Fruit fly (Drosophila melanogaster) whole organism, wandering third instar larva: Measurements from ENCODE around the gene Mst89B.
A peak's percentile ranks its signal among the peaks of the same experiment; 100 is the strongest.

Experiments
- Abd-B ChIP-seq: fragments of >200 bp; optimal IDR thresholded peaks from 2 replicates; lab custom pipeline; 2017; ENCODE audit warnings: missing biosample characterization, missing genetic modification characterization
- CG32264 ChIP-seq: fragments of 200-800 bp; sonication (Bioruptor generic); optimal IDR thresholded peaks from 2 replicates; lab custom pipeline; 2016; ENCODE audit warnings: missing biosample characterization, missing genetic modification characterization
- CG9705 ChIP-seq: fragments of 200-800 bp; sonication (Bioruptor generic); optimal IDR thresholded peaks from 2 replicates; lab custom pipeline; 2018; ENCODE audit warnings: missing biosample characterization, mild to moderate bottlenecking, missing genetic modification characterization
- Dfd ChIP-seq: fragments of >200 bp; optimal IDR thresholded peaks from 2 replicates; lab custom pipeline; 2017; ENCODE audit warnings: missing biosample characterization, missing genetic modification characterization
- Dif ChIP-seq: fragments of 200-275, 200-300 bp; sonication (Bioruptor generic); optimal IDR thresholded peaks from 2 replicates; lab custom pipeline; 2018; ENCODE audit warnings: missing biosample characterization, missing genetic modification characterization; ENCODE audit not compliant: partially characterized antibody
- GATAd ChIP-seq: sonication (Bioruptor generic); optimal IDR thresholded peaks from 2 replicates; lab custom pipeline; 2016; ENCODE audit warnings: missing biosample characterization, missing genetic modification characterization
- Hnf4 ChIP-seq: fragments of 200-800 bp; sonication (Bioruptor generic); optimal IDR thresholded peaks from 2 replicates; lab custom pipeline; 2016; ENCODE audit warnings: missing biosample characterization, mild to moderate bottlenecking, missing genetic modification characterization
- Hr78 ChIP-seq: fragments of >200 bp; optimal IDR thresholded peaks from 2 replicates; lab custom pipeline; 2017; ENCODE audit warnings: missing biosample characterization, missing genetic modification characterization
- Hr83 ChIP-seq: fragments of 200-300 bp; sonication (Bioruptor generic); optimal IDR thresholded peaks from 2 replicates; lab custom pipeline; 2016; ENCODE audit warnings: missing biosample characterization, mild to moderate bottlenecking, missing genetic modification characterization, moderate library complexity; ENCODE audit not compliant: poor library complexity, severe bottlenecking
- Mio ChIP-seq: sonication (Bioruptor generic); optimal IDR thresholded peaks from 2 replicates; lab custom pipeline; 2016; ENCODE audit warnings: missing biosample characterization, missing genetic modification characterization
- Myc ChIP-seq: fragments of >200 bp; optimal IDR thresholded peaks from 2 replicates; lab custom pipeline; 2017
- N ChIP-seq: fragments of >200 bp; optimal IDR thresholded peaks from 2 replicates; lab custom pipeline; 2018; ENCODE audit warnings: missing biosample characterization, missing external identifiers, missing genetic modification characterization
- OdsH ChIP-seq: fragments of 200-800 bp; sonication (Bioruptor generic); optimal IDR thresholded peaks from 2 replicates; lab custom pipeline; 2016; ENCODE audit warnings: missing biosample characterization, mild to moderate bottlenecking, missing genetic modification characterization
- Rel ChIP-seq, 2 experiments: fragments of 200-800 bp; sonication (Bioruptor generic) in 1 of 2; optimal IDR thresholded peaks; 2 replicates in 1 of 2; 3 replicates in 1 of 2; lab custom pipeline; 2016 to 2019; ENCODE audit warnings: mild to moderate bottlenecking in 2 of 2, missing biosample characterization in 2 of 2, missing genetic modification characterization in 2 of 2, moderate library complexity in 1 of 2
- Sp1 ChIP-seq: fragments of 200-800 bp; sonication (Bioruptor generic); optimal IDR thresholded peaks from 3 replicates; lab custom pipeline; 2019; ENCODE audit warnings: missing biosample characterization, mild to moderate bottlenecking, missing genetic modification characterization, moderate library complexity
- Vsx2 ChIP-seq: fragments of 200-300, 225-300 bp; sonication (Bioruptor generic); optimal IDR thresholded peaks from 2 replicates; lab custom pipeline; 2018; ENCODE audit warnings: missing biosample characterization, missing genetic modification characterization; ENCODE audit not compliant: partially characterized antibody
- br ChIP-seq: fragments of 200-800 bp; sonication (Bioruptor generic); optimal IDR thresholded peaks from 2 replicates; lab custom pipeline; 2016; ENCODE audit warnings: missing biosample characterization, missing genetic modification characterization
- brk ChIP-seq: fragments of 200-800 bp; sonication (Bioruptor generic); optimal IDR thresholded peaks from 2 replicates; lab custom pipeline; 2016; ENCODE audit warnings: missing biosample characterization, mild to moderate bottlenecking, missing genetic modification characterization
- dl ChIP-seq, 2 experiments: fragments of 175-275, 200-275 bp in 1 of 2; fragments of 200-275 bp in 1 of 2; sonication (Bioruptor generic); optimal IDR thresholded peaks; lab custom pipeline; 2018; ENCODE audit warnings: mild to moderate bottlenecking in 2 of 2, missing biosample characterization in 2 of 2, missing genetic modification characterization in 2 of 2, moderate library complexity in 2 of 2; ENCODE audit not compliant: partially characterized antibody in 2 of 2, insufficient read depth in 1 of 2
- dmrt93B ChIP-seq: fragments of 200-800 bp; sonication (Bioruptor generic); optimal IDR thresholded peaks from 2 replicates; lab custom pipeline; 2018; ENCODE audit warnings: missing biosample characterization, mild to moderate bottlenecking, missing genetic modification characterization
- dsf ChIP-seq: sonication (Bioruptor generic); optimal IDR thresholded peaks from 2 replicates; lab custom pipeline; 2016; ENCODE audit warnings: missing biosample characterization, missing genetic modification characterization, borderline replicate concordance
- foxo ChIP-seq, 2 experiments: fragments of 200-800 bp; sonication (Bioruptor generic); optimal IDR thresholded peaks; 2 replicates in 1 of 2; 3 replicates in 1 of 2; lab custom pipeline; 2016 to 2017; ENCODE audit warnings: missing biosample characterization in 2 of 2, missing genetic modification characterization in 2 of 2
- fru ChIP-seq: fragments of 200-800 bp; sonication (Bioruptor generic); optimal IDR thresholded peaks from 3 replicates; lab custom pipeline; 2016; ENCODE audit warnings: missing biosample characterization, mild to moderate bottlenecking, missing genetic modification characterization
- h ChIP-seq: fragments of 200-800 bp; sonication (Bioruptor generic); optimal IDR thresholded peaks from 3 replicates; lab custom pipeline; 2016; ENCODE audit warnings: missing biosample characterization, mild to moderate bottlenecking, missing genetic modification characterization
- jim ChIP-seq: fragments of 175-275, 200-325 bp; sonication (Bioruptor generic); optimal IDR thresholded peaks from 2 replicates; lab custom pipeline; 2016; ENCODE audit warnings: missing biosample characterization, mild to moderate bottlenecking, missing genetic modification characterization
- lola ChIP-seq: fragments of >200 bp; optimal IDR thresholded peaks from 2 replicates; lab custom pipeline; 2017; ENCODE audit warnings: missing biosample characterization, missing genetic modification characterization
- pan ChIP-seq: fragments of >200 bp; optimal IDR thresholded peaks from 2 replicates; lab custom pipeline; 2017
- psq ChIP-seq: fragments of 200-800 bp; sonication (Bioruptor generic); optimal IDR thresholded peaks from 3 replicates; lab custom pipeline; 2017; ENCODE audit warnings: missing biosample characterization, mild to moderate bottlenecking, missing genetic modification characterization, moderate library complexity
- sage ChIP-seq: fragments of 200-800 bp; sonication (Bioruptor generic); optimal IDR thresholded peaks from 2 replicates; lab custom pipeline; 2016; ENCODE audit warnings: missing biosample characterization, mild to moderate bottlenecking, missing genetic modification characterization
- tai ChIP-seq: sonication (Bioruptor generic); optimal IDR thresholded peaks from 2 replicates; lab custom pipeline; 2016; ENCODE audit warnings: missing biosample characterization, missing genetic modification characterization
- usp ChIP-seq: fragments of >200 bp; optimal IDR thresholded peaks from 2 replicates; lab custom pipeline; 2017; ENCODE audit warnings: missing biosample characterization, missing genetic modification characterization
- woc ChIP-seq: sonication (Bioruptor generic); optimal IDR thresholded peaks from 2 replicates; lab custom pipeline; 2016; ENCODE audit warnings: missing biosample characterization, mild to moderate bottlenecking, missing genetic modification characterization

Gene Mst89B

dm6 chr3R:16310081-16310493 is 43.3 kb downstream of the Mst89B start:
- TF ChIP-seq Sp1 (GFP tag; lab: Kevin White, UChicago) (no peak), foxo (GFP tag; optimal IDR thresholded peaks at IDR 0.05; lab: Kevin White, UChicago) (no peak), CG9705 (no peak), woc (GFP tag; lab: Kevin White, UChicago) (no peak), GATAd (GFP tag; lab: Kevin White, UChicago) (no peak), dmrt93B (GFP tag; lab: Kevin White, UChicago) (no peak), h (GFP tag; lab: Kevin White, UChicago) (peak; percentile 34), Myc (lab: Kevin White, UChicago) (peak; percentile 33), fru (GFP tag; lab: Kevin White, UChicago) (no peak), OdsH (GFP tag; lab: Kevin White, UChicago) (no peak), N (GFP tag; lab: Kevin White, UChicago) (no peak), Hr78 (GFP tag; lab: Kevin White, UChicago) (no peak)

dm6 chr3R:16316747-16317146 is 49.9 kb downstream of the Mst89B start:
- no peak for TF ChIP-seq Hnf4 (GFP tag; lab: Kevin White, UChicago)
- no peak for TF ChIP-seq CG9705
- peak; percentile 72 for TF ChIP-seq Vsx2 (GFP tag; lab: Kevin White, UChicago)
- TF ChIP-seq tai (GFP tag; lab: Kevin White, UChicago), result no peak
- no peak for TF ChIP-seq jim (GFP tag; lab: Kevin White, UChicago)
- TF ChIP-seq Abd-B, result no peak
- TF ChIP-seq Hr83 (GFP tag; lab: Kevin White, UChicago), result no peak
- TF ChIP-seq fru (GFP tag; lab: Kevin White, UChicago), result peak; percentile 1
- TF ChIP-seq Dif (GFP tag; lab: Kevin White, UChicago), result no peak
- no peak for TF ChIP-seq pan (lab: Kevin White, UChicago)
- no peak for TF ChIP-seq dsf (GFP tag; lab: Kevin White, UChicago)
- no peak for TF ChIP-seq lola
- no peak for TF ChIP-seq Mio (GFP tag; lab: Kevin White, UChicago)
- TF ChIP-seq br (GFP tag; lab: Kevin White, UChicago), result no peak
- no peak for TF ChIP-seq Hr78 (GFP tag; lab: Kevin White, UChicago)
- no peak for TF ChIP-seq usp (GFP tag; lab: Kevin White, UChicago)
- peak; percentile 19 for TF ChIP-seq sage
- peak; percentile 19 for TF ChIP-seq Sp1 (GFP tag; lab: Kevin White, UChicago)
- TF ChIP-seq CG32264, result no peak
- TF ChIP-seq Rel (GFP tag; optimal IDR thresholded peaks at IDR 0.05; lab: Kevin White, UChicago), result peak; percentile 67
- TF ChIP-seq Rel (tag; optimal IDR thresholded peaks at IDR 0.05; lab: Kevin White, UChicago), result no peak
- peak; percentile 46 for TF ChIP-seq psq
- no peak for TF ChIP-seq brk
- no peak for TF ChIP-seq Dfd (GFP tag; lab: Kevin White, UChicago)
- no peak for TF ChIP-seq dmrt93B (GFP tag; lab: Kevin White, UChicago)
- peak in 1 of 2 experiments; percentile 40 for TF ChIP-seq dl (GFP tag; optimal IDR thresholded peaks at IDR 0.05; lab: Kevin White, UChicago; ENCODE audit: insufficient read depth in 1 of 2, partially characterized antibody in 2 of 2)
